Worm (Caenorhabditis elegans) whole organism, L4/young adult: ENCODE measurements around the gene ZK686.5.

Experiments used
- dao-5 ChIP-seq: sonication (generic microtip); optimal IDR thresholded peaks from 2 replicates; lab custom pipeline; 2016; ENCODE audit warnings: missing genotype, missing genetic modification characterization, moderate library complexity, missing compliant biosample characterization
- him-1 ChIP-seq: sonication (generic microtip); optimal IDR thresholded peaks from 2 replicates; lab custom pipeline; 2016; ENCODE audit warnings: missing genotype, missing genetic modification reagents, missing genetic modification characterization, missing compliant biosample characterization

- TF ChIP-seq him-1 (tag; lab: Kevin White, UChicago) = no peak
- TF ChIP-seq dao-5 (tag; lab: Kevin White, UChicago) = no peak
Measured at ce11 chrIII:7795311-7795710, 28.0 kb upstream of the ZK686.5 start, which contains the start of gene cyk-7.
